Fruit fly (Drosophila melanogaster): Measurements from ENCODE around the gene qin.

Gene qin

DNA sequence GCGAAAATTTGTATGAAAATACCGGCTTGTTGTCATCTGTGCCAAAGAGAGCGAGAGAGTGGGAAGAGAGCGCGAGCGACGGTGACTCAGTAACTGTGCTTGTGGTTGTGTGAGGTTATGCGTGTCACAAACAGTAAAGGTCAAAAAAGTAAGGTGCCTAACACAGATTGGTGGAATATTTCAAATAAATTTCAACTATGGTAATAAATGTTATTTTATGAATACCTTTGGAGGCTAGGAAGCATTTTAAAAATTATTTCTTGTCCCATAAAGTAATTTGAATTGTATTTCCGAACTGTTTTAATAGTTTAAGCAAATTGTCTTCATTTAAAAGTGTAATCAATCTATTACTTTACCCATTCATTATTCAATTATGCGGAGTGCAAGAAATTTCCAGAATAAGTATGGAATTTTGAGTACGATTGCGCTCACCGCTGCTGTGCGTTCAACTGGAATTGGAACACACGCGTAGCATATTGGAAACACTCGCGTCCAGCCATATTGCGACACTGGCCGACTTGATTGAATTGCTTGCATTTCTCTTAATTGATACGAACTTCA, 17.0 kb upstream of the qin start (continued):
- TF ChIP-seq esg (GFP tag; conservative IDR thresholded peaks at IDR 0.05) (peak; percentile 91), CG30020 (tag; optimal IDR thresholded peaks at IDR 0.05) (peak; percentile 78), kay (GFP tag; optimal IDR thresholded peaks at IDR 0.05) (peak; percentile 97), eve (GFP tag; optimal IDR thresholded peaks at IDR 0.05) (peak; percentile 37 to 99), lov (optimal IDR thresholded peaks at IDR 0.05) (no peak), lov (GFP tag; IDR thresholded peaks at IDR 0.05) (peak; percentile 70; the same call in 1 of the 3 replicates), fru (optimal IDR thresholded peaks at IDR 0.05) (no peak), Max (GFP tag; optimal IDR thresholded peaks at IDR 0.05) (peak; percentile 89), toy (GFP tag; IDR thresholded peaks at IDR 0.05) (peak; percentile 73; the same call in 1 of the 2 replicates), gsb (GFP tag; IDR thresholded peaks at IDR 0.05) (peak; percentile 87), vvl (GFP tag; IDR thresholded peaks at IDR 0.05) (peak; percentile 90), Dp (GFP tag; optimal IDR thresholded peaks at IDR 0.05) (no peak), tll (GFP tag; optimal IDR thresholded peaks at IDR 0.05) (peak; percentile 1), Rx (GFP tag; IDR thresholded peaks at IDR 0.05) (peak; percentile 84), CG10267 (tag; optimal IDR thresholded peaks at IDR 0.05) (peak; percentile 88), Lpt (GFP tag; optimal IDR thresholded peaks at IDR 0.05) (no peak), sd (tag; optimal IDR thresholded peaks at IDR 0.05) (peak; percentile 93), Nf-YA (GFP tag; IDR thresholded peaks at IDR 0.05) (peak; percentile 57), CoRest (tag; optimal IDR thresholded peaks at IDR 0.05) (peak; percentile 98), bbx (GFP tag; IDR thresholded peaks at IDR 0.05; ENCODE audit: partially characterized antibody) (no peak), Neu2 (GFP tag; optimal IDR thresholded peaks at IDR 0.05; ENCODE audit: borderline replicate concordance) (peak; percentile 70), amos (GFP tag; IDR thresholded peaks at IDR 0.05; ENCODE audit: partially characterized antibody) (no peak), abd-A (tag; optimal IDR thresholded peaks at IDR 0.05) (peak; percentile 65), Drgx (GFP tag; IDR thresholded peaks at IDR 0.05) (peak; percentile 94), CG8290 (GFP tag; optimal IDR thresholded peaks at IDR 0.05) (peak; percentile 76), CG8290 (tag; optimal IDR thresholded peaks at IDR 0.05) (peak; percentile 59 to 84), luna (GFP tag; optimal IDR thresholded peaks at IDR 0.05) (peak; percentile 76), Atf6 (GFP tag; IDR thresholded peaks at IDR 0.05) (peak; percentile 94), CG5180 (GFP tag; optimal IDR thresholded peaks at IDR 0.05) (peak; percentile 84), Ada2b (GFP tag; IDR thresholded peaks at IDR 0.05) (peak; percentile 84), Nf-YC (tag; optimal IDR thresholded peaks at IDR 0.05) (peak; percentile 84), cg (GFP tag; optimal IDR thresholded peaks at IDR 0.05) (peak; percentile 75), CG8388 (GFP tag; optimal IDR thresholded peaks at IDR 0.05) (peak; percentile 93), Atf3 (GFP tag; optimal IDR thresholded peaks at IDR 0.05) (peak; percentile 93), CG6254 (GFP tag; optimal IDR thresholded peaks at IDR 0.05) (peak; percentile 88), CG15601 (tag; optimal IDR thresholded peaks at IDR 0.05) (peak; percentile 98), org-1 (GFP tag; optimal IDR thresholded peaks at IDR 0.05) (peak; percentile 94), danr (GFP tag; IDR thresholded peaks at IDR 0.05) (peak; percentile 90), CG11398 (GFP tag; optimal IDR thresholded peaks at IDR 0.05) (peak; percentile 88), sna (GFP tag; IDR thresholded peaks at IDR 0.05; ENCODE audit: partially characterized antibody) (no peak), phol (tag; optimal IDR thresholded peaks at IDR 0.05) (peak; percentile 95), Blimp-1 (GFP tag; optimal IDR thresholded peaks at IDR 0.05) (peak; percentile 90), CG16779 (GFP tag; IDR thresholded peaks at IDR 0.05) (peak; percentile 53; the same call in 1 of the 2 replicates), gcm2 (GFP tag; optimal IDR thresholded peaks at IDR 0.05) (peak; percentile 86), Lhr (GFP tag; optimal IDR thresholded peaks at IDR 0.05) (peak; percentile 80), Usf (GFP tag; optimal IDR thresholded peaks at IDR 0.05) (peak; percentile 88), Oli (tag; optimal IDR thresholded peaks at IDR 0.05) (peak; percentile 97), MBD-R2 (GFP tag; IDR thresholded peaks at IDR 0.05) (peak; percentile 72), CG9797 (GFP tag; optimal IDR thresholded peaks at IDR 0.05) (no peak), Doc2 (GFP tag; IDR thresholded peaks at IDR 0.05) (peak; percentile 61)

Measured in whole organism, embryonic.